Worm (Caenorhabditis elegans) whole organism, L4/young adult: ENCODE data around the gene F52D2.7.

Experiments
- dao-5 ChIP-seq: sonication (generic microtip); optimal IDR thresholded peaks from 2 replicates; lab custom pipeline; 2016; ENCODE audit warnings: missing genotype, missing genetic modification characterization, moderate library complexity, missing compliant biosample characterization
- him-1 ChIP-seq: sonication (generic microtip); optimal IDR thresholded peaks from 2 replicates; lab custom pipeline; 2016; ENCODE audit warnings: missing genotype, missing genetic modification reagents, missing genetic modification characterization, missing compliant biosample characterization

ce11 chrX:1960895-1961715 is 1.3 kb upstream of the F52D2.7 start:
- TF ChIP-seq him-1 (tag; lab: Kevin White, UChicago): no peak
- no peak for TF ChIP-seq dao-5
